Fruit fly (Drosophila melanogaster) S2 (cell line): ENCODE data around the gene mew.

Experiments used
- CG8478 ChIP-seq: fragments of >200 bp; optimal IDR thresholded peaks from 2 replicates; lab custom pipeline; 2018
- CTCF ChIP-seq, 2 experiments: fragments of >200 bp; optimal IDR thresholded peaks; 2 replicates each; lab custom pipeline; 2018

Gene mew

dm6 chrX:13172865-13173264 is 85.4 kb downstream of the mew start:
- TF ChIP-seq CG8478 (no peak), CTCF (optimal IDR thresholded peaks at IDR 0.05; lab: Kevin White, UChicago) (no peak)
